Worm (Caenorhabditis elegans) whole organism, L2 larva: Measurements from ENCODE around the gene R11D1.1.

ENCODE experiments used
- C34F6.9 ChIP-seq: fragments of 150-350 bp; optimal IDR thresholded peaks from 2 replicates; lab custom pipeline; 2014; ENCODE audit warnings: missing biosample characterization, missing genetic modification characterization
- F13H6.1 ChIP-seq: sonication (generic microtip); optimal IDR thresholded peaks from 2 replicates; lab custom pipeline; 2016; ENCODE audit warnings: missing genetic modification characterization, missing compliant biosample characterization
- alr-1 ChIP-seq: fragments of 150-350 bp; optimal IDR thresholded peaks from 2 replicates; lab custom pipeline; 2014; ENCODE audit warnings: missing biosample characterization, missing genetic modification characterization
- aly-2 ChIP-seq: fragments of 150-350 bp; optimal IDR thresholded peaks from 2 replicates; lab custom pipeline; 2014; ENCODE audit warnings: missing biosample characterization, missing genetic modification characterization
- ama-1 ChIP-seq: fragments of 150-350 bp; optimal IDR thresholded peaks from 2 replicates; lab custom pipeline; 2018; ENCODE audit warnings: inconsistent platforms
- crh-2 ChIP-seq: sonication (generic microtip); optimal IDR thresholded peaks from 2 replicates; lab custom pipeline; 2017; ENCODE audit warnings: missing biosample characterization, missing genetic modification characterization
- egl-27 ChIP-seq: sonication (generic microtip); optimal IDR thresholded peaks from 3 replicates; lab custom pipeline; 2017; ENCODE audit warnings: missing biosample characterization, missing genetic modification reagents, missing genetic modification characterization
- elt-1 ChIP-seq: fragments of 150-350 bp; optimal IDR thresholded peaks from 2 replicates; lab custom pipeline; 2014; ENCODE audit warnings: missing biosample characterization, missing genetic modification characterization
- fos-1 ChIP-seq: fragments of 150-350 bp; optimal IDR thresholded peaks from 2 replicates; lab custom pipeline; 2014; ENCODE audit warnings: missing biosample characterization, missing genetic modification characterization
- gmeb-1 ChIP-seq: fragments of 150-350 bp; optimal IDR thresholded peaks from 2 replicates; lab custom pipeline; 2014; ENCODE audit warnings: missing biosample characterization, missing genetic modification characterization
- lin-13 ChIP-seq: fragments of 150-350 bp; optimal IDR thresholded peaks from 2 replicates; lab custom pipeline; 2014; ENCODE audit warnings: missing biosample characterization, missing genetic modification reagents, missing genetic modification characterization
- lsy-2 ChIP-seq, 2 experiments: fragments of 150-350 bp in 1 of 2; sonication (generic microtip) in 1 of 2; optimal IDR thresholded peaks; 2 replicates each; lab custom pipeline; 2014 to 2017; ENCODE audit warnings: missing biosample characterization in 2 of 2, missing genetic modification characterization in 2 of 2
- mab-5 ChIP-seq: fragments of 150-350 bp; optimal IDR thresholded peaks from 2 replicates; lab custom pipeline; 2014; ENCODE audit warnings: missing biosample characterization, missing genetic modification characterization
- nhr-11 ChIP-seq: fragments of 150-350 bp; optimal IDR thresholded peaks from 2 replicates; lab custom pipeline; 2014; ENCODE audit warnings: missing biosample characterization, missing genetic modification characterization
- nhr-12 ChIP-seq: fragments of 150-350 bp; optimal IDR thresholded peaks from 2 replicates; lab custom pipeline; 2014; ENCODE audit warnings: missing biosample characterization, missing genetic modification characterization
- nhr-129 ChIP-seq: fragments of 150-350 bp; optimal IDR thresholded peaks from 2 replicates; lab custom pipeline; 2014; ENCODE audit warnings: missing biosample characterization, missing genetic modification characterization
- nhr-21 ChIP-seq: fragments of 150-350 bp; optimal IDR thresholded peaks from 2 replicates; lab custom pipeline; 2014; ENCODE audit warnings: missing biosample characterization, missing genetic modification characterization
- nhr-237 ChIP-seq: fragments of 150-350 bp; optimal IDR thresholded peaks from 2 replicates; lab custom pipeline; 2014; ENCODE audit warnings: missing biosample characterization, missing genetic modification characterization
- nhr-25 ChIP-seq: fragments of 150-350 bp; sonication (generic microtip); optimal IDR thresholded peaks from 3 replicates; lab custom pipeline; 2014; ENCODE audit warnings: missing biosample characterization, missing genetic modification characterization
- peb-1 ChIP-seq: fragments of 150-350 bp; optimal IDR thresholded peaks from 2 replicates; lab custom pipeline; 2014; ENCODE audit warnings: missing biosample characterization, missing genetic modification characterization
- sem-4 ChIP-seq: fragments of 150-350 bp; optimal IDR thresholded peaks from 2 replicates; lab custom pipeline; 2014; ENCODE audit warnings: missing biosample characterization, missing genetic modification reagents, missing genetic modification characterization
- skn-1 ChIP-seq: sonication (generic microtip); optimal IDR thresholded peaks from 2 replicates; lab custom pipeline; 2017; ENCODE audit warnings: missing biosample characterization, missing genetic modification characterization
- sma-3 ChIP-seq: sonication (generic microtip); optimal IDR thresholded peaks from 2 replicates; lab custom pipeline; 2016; ENCODE audit warnings: missing genetic modification reagents, missing genetic modification characterization, missing compliant biosample characterization
- sma-9 ChIP-seq, 2 experiments: fragments of 150-350 bp in 1 of 2; sonication (generic microtip) in 1 of 2; optimal IDR thresholded peaks; 2 replicates each; lab custom pipeline; 2014 to 2016; ENCODE audit warnings: missing genetic modification characterization in 2 of 2, mild to moderate bottlenecking in 1 of 2, missing biosample characterization in 1 of 2, missing compliant biosample characterization in 1 of 2, missing genetic modification reagents in 1 of 2, moderate library complexity in 1 of 2
- snpc-4 ChIP-seq: fragments of 150-350 bp; optimal IDR thresholded peaks from 2 replicates; lab custom pipeline; 2014; ENCODE audit warnings: missing biosample characterization, missing genetic modification characterization
- unc-39 ChIP-seq: fragments of 150-350 bp; optimal IDR thresholded peaks from 2 replicates; lab custom pipeline; 2014; ENCODE audit warnings: missing biosample characterization, missing genetic modification characterization
- unc-55 ChIP-seq: fragments of 150-350 bp; sonication (generic microtip); optimal IDR thresholded peaks from 3 replicates; lab custom pipeline; 2014; ENCODE audit warnings: missing biosample characterization, missing genetic modification reagents, missing genetic modification characterization
- unc-62 ChIP-seq: fragments of 150-350 bp; optimal IDR thresholded peaks from 2 replicates; lab custom pipeline; 2014; ENCODE audit warnings: missing biosample characterization, missing genetic modification reagents, missing genetic modification characterization
- ztf-11 ChIP-seq: sonication (generic microtip); optimal IDR thresholded peaks from 2 replicates; lab custom pipeline; 2017; ENCODE audit warnings: missing biosample characterization, missing genetic modification characterization
- ztf-4 ChIP-seq: fragments of 150-350 bp; optimal IDR thresholded peaks from 2 replicates; lab custom pipeline; 2014; ENCODE audit warnings: missing biosample characterization, missing genetic modification characterization

The R11D1.1 gene

ce11 chrV:12704077-12704476 is at the start of gene R11D1.1:
TSS of gene R11D1.1 (plus strand) at chrV:12704377.
- TF ChIP-seq ztf-4 (no peak), skn-1 (tag; lab: Kevin White, UChicago) (no peak), nhr-237 (tag; lab: Kevin White, UChicago) (no peak), lsy-2 (tag; optimal IDR thresholded peaks at IDR 0.05; lab: Kevin White, UChicago) (no peak), unc-55 (GFP tag; lab: Kevin White, UChicago) (no peak), elt-1 (tag; lab: Kevin White, UChicago) (no peak), ama-1 (lab: Kevin White, UChicago) (no peak), alr-1 (tag; lab: Kevin White, UChicago) (no peak)

ce11 chrV:12658142-12658541 is 46.0 kb upstream of the R11D1.1 start, which contains the start of gene W05B10.6:
TSS of gene W05B10.6 (minus strand) at chrV:12658242.
- TF ChIP-seq nhr-12 (tag; lab: Kevin White, UChicago) (no peak), nhr-11 (no peak), crh-2 (tag; lab: Kevin White, UChicago) (no peak)

ce11 chrV:12659426-12659825 is 44.8 kb upstream of the R11D1.1 start, which contains the start of gene ccch-3:
TSS of gene ccch-3 (minus strand) at chrV:12659687.
- TF ChIP-seq nhr-21 (tag; lab: Kevin White, UChicago) (peak; percentile 43), fos-1 (peak; percentile 24), alr-1 (tag; lab: Kevin White, UChicago) (no peak), egl-27 (tag; lab: Kevin White, UChicago) (peak; percentile 56), C34F6.9 (tag; lab: Kevin White, UChicago) (peak; percentile 67), gmeb-1 (tag; lab: Kevin White, UChicago) (peak; percentile 75), aly-2 (tag; lab: Kevin White, UChicago) (no peak), lsy-2 (tag; optimal IDR thresholded peaks at IDR 0.05; lab: Kevin White, UChicago) (peak; percentile 36 to 87), snpc-4 (peak; percentile 51), ztf-4 (peak; percentile 1), unc-55 (GFP tag; lab: Kevin White, UChicago) (peak; percentile 83), unc-62 (GFP tag; lab: Kevin White, UChicago) (no peak), F13H6.1 (peak; percentile 27), sma-3 (GFP tag; lab: Kevin White, UChicago) (peak; percentile 72), nhr-237 (tag; lab: Kevin White, UChicago) (no peak), sem-4 (tag; lab: Kevin White, UChicago) (peak; percentile 34), nhr-129 (tag; lab: Kevin White, UChicago) (peak; percentile 69), unc-39 (tag; lab: Kevin White, UChicago) (no peak), crh-2 (tag; lab: Kevin White, UChicago) (peak; percentile 82), nhr-25 (tag; lab: Kevin White, UChicago) (peak; percentile 81), sma-9 (GFP tag; optimal IDR thresholded peaks at IDR 0.05; lab: Kevin White, UChicago) (peak; percentile 85), sma-9 (tag; optimal IDR thresholded peaks at IDR 0.05; lab: Kevin White, UChicago) (no peak), lin-13 (GFP tag; lab: Kevin White, UChicago) (peak; percentile 59)

- TF ChIP-seq unc-55 (GFP tag; lab: Kevin White, UChicago) (no peak), F13H6.1 (no peak), nhr-12 (tag; lab: Kevin White, UChicago) (no peak), ama-1 (lab: Kevin White, UChicago) (no peak), ztf-11 (no peak), ztf-4 (no peak)
These were observed 43.8 kb upstream of the R11D1.1 start, which contains the start of gene his-74 for ce11 chrV:12660280-12660818. TSS of gene his-74 (minus strand) at chrV:12660330.

- TF ChIP-seq unc-55 (GFP tag; lab: Kevin White, UChicago) (no peak), peb-1 (tag; lab: Kevin White, UChicago) (no peak), lin-13 (GFP tag; lab: Kevin White, UChicago) (no peak)
These were observed 42.6 kb upstream of the R11D1.1 start, which contains the start of gene W05B10.3 for ce11 chrV:12661619-12662018. TSS of gene W05B10.3 (minus strand) at chrV:12661719.

- TF ChIP-seq mab-5 (tag; lab: Kevin White, UChicago) (no peak), skn-1 (tag; lab: Kevin White, UChicago) (no peak), ztf-11 (no peak)
- TF ChIP-seq, all 48 proteins: peak for 0
These were observed 40.8 kb upstream of the R11D1.1 start for ce11 chrV:12663386-12663785.
